Fruit fly (Drosophila melanogaster) whole organism: ENCODE results near the gene Cpr65Az.

Experiments
- Dll ChIP-seq: fragments of >200 bp; optimal IDR thresholded peaks from 2 replicates; lab custom pipeline; 2017
- EcR ChIP-seq, 2 experiments: fragments of >200 bp; optimal IDR thresholded peaks; 2 replicates each; lab custom pipeline; 2017; ENCODE audit warnings: missing biosample characterization in 2 of 2, missing genetic modification characterization in 2 of 2, missing genetic modification reagents in 2 of 2
- pan ChIP-seq: fragments of >200 bp; optimal IDR thresholded peaks from 2 replicates; lab custom pipeline; 2017
- usp ChIP-seq: fragments of >200 bp; optimal IDR thresholded peaks from 2 replicates; lab custom pipeline; 2017; ENCODE audit warnings: missing biosample characterization, missing genetic modification characterization, mixed read lengths

- no peak for TF ChIP-seq Dll (lab: Kevin White, UChicago)
- TF ChIP-seq usp (GFP tag; lab: Kevin White, UChicago), result no peak
- no peak for TF ChIP-seq pan (lab: Kevin White, UChicago)
- TF ChIP-seq EcR (GFP tag; optimal IDR thresholded peaks at IDR 0.05; lab: Kevin White, UChicago), result no peak
These were observed at the start of gene Cpr65Az for dm6 chr3L:6160514-6160913.
